Fruit fly (Drosophila melanogaster): ENCODE data around the gene CG1394.

CG1394 gene

dm6 chrX:11149201-11149600 is 21.3 kb downstream of the CG1394 start, which contains the start of gene Lint-1 (continued):
- no peak for TF ChIP-seq klu (GFP tag; IDR thresholded peaks at IDR 0.05)
- TF ChIP-seq CG8765 (GFP tag; IDR thresholded peaks at IDR 0.05), result no peak
- TF ChIP-seq corto (GFP tag; optimal IDR thresholded peaks at IDR 0.05), result no peak
- TF ChIP-seq MBD-R2 (GFP tag; IDR thresholded peaks at IDR 0.05), result peak; percentile 33; the same call in 1 of the 2 replicates
- no peak for TF ChIP-seq rib (GFP tag; IDR thresholded peaks at IDR 0.05)
- TF ChIP-seq CG4617 (GFP tag; optimal IDR thresholded peaks at IDR 0.05; ENCODE audit: borderline replicate concordance), result peak; percentile 65
- no peak for TF ChIP-seq yki (optimal IDR thresholded peaks at IDR 0.05)
- no peak for TF ChIP-seq Tbp (GFP tag; optimal IDR thresholded peaks at IDR 0.05)
- TF ChIP-seq E2f1 (GFP tag; IDR thresholded peaks at IDR 0.05), result no peak
- no peak for TF ChIP-seq CG8924 (tag; optimal IDR thresholded peaks at IDR 0.05)
- TF ChIP-seq ems (GFP tag; optimal IDR thresholded peaks at IDR 0.05), result no peak
- no peak for TF ChIP-seq Six4 (GFP tag; optimal IDR thresholded peaks at IDR 0.05)
- no peak for TF ChIP-seq Nf-YA (GFP tag; IDR thresholded peaks at IDR 0.05)
- no peak for TF ChIP-seq CG17359 (tag; optimal IDR thresholded peaks at IDR 0.05)
- no peak for TF ChIP-seq cato (GFP tag; optimal IDR thresholded peaks at IDR 0.05; ENCODE audit: borderline replicate concordance)
- TF ChIP-seq CG3847 (GFP tag; IDR thresholded peaks at IDR 0.05), result no peak
- TF ChIP-seq YL-1 (GFP tag; optimal IDR thresholded peaks at IDR 0.05), result peak; percentile 33
- TF ChIP-seq Ada2b (GFP tag; IDR thresholded peaks at IDR 0.05), result no peak
- TF ChIP-seq CG11398 (GFP tag; optimal IDR thresholded peaks at IDR 0.05), result no peak
- TF ChIP-seq twi (tag; optimal IDR thresholded peaks at IDR 0.05), result no peak
- TF ChIP-seq chn (GFP tag; optimal IDR thresholded peaks at IDR 0.05), result no peak
- TF ChIP-seq toy (GFP tag; IDR thresholded peaks at IDR 0.05), result no peak
- TF ChIP-seq Fer2 (tag; optimal IDR thresholded peaks at IDR 0.05), result no peak
- TF ChIP-seq Taf1 (GFP tag; IDR thresholded peaks at IDR 0.05), result no peak
- TF ChIP-seq CG12155 (GFP tag; optimal IDR thresholded peaks at IDR 0.05), result no peak
- TF ChIP-seq Camta (GFP tag; optimal IDR thresholded peaks at IDR 0.05), result peak; percentile 26
- peak; percentile 20 for TF ChIP-seq lab (GFP tag; optimal IDR thresholded peaks at IDR 0.05)
- no peak for TF ChIP-seq CG2889 (GFP tag; IDR thresholded peaks at IDR 0.05)
- TF ChIP-seq unpg (GFP tag; optimal IDR thresholded peaks at IDR 0.05), result peak; percentile 10
- TF ChIP-seq CG17612 (GFP tag; IDR thresholded peaks at IDR 0.05), result no peak
- no peak for TF ChIP-seq CG43689 (GFP tag; IDR thresholded peaks at IDR 0.05)
- no peak for TF ChIP-seq nau (GFP tag; optimal IDR thresholded peaks at IDR 0.05)
- no peak for TF ChIP-seq CG18011 (GFP tag; optimal IDR thresholded peaks at IDR 0.05)
- TF ChIP-seq CG17802 (tag; optimal IDR thresholded peaks at IDR 0.05), result no peak
- no peak for TF ChIP-seq CG6272 (GFP tag; IDR thresholded peaks at IDR 0.05)
- peak; percentile 47; the same call in 1 of the 3 replicates for TF ChIP-seq CG7357 (GFP tag; IDR thresholded peaks at IDR 0.05)
- TF ChIP-seq Ets65A (GFP tag), result peak; percentile 64
- TF ChIP-seq CG4360 (GFP tag; IDR thresholded peaks at IDR 0.05), result no peak
- no peak for TF ChIP-seq CG1832 (GFP tag; optimal IDR thresholded peaks at IDR 0.05)
- TF ChIP-seq jing (GFP tag; optimal IDR thresholded peaks at IDR 0.05), result no peak
- TF ChIP-seq ac (GFP tag; optimal IDR thresholded peaks at IDR 0.05), result no peak
- no peak for TF ChIP-seq CG17361 (GFP tag; IDR thresholded peaks at IDR 0.05)
- no peak for TF ChIP-seq CG10209 (GFP tag; optimal IDR thresholded peaks at IDR 0.05)
- TF ChIP-seq Nf-YC (tag; optimal IDR thresholded peaks at IDR 0.05), result no peak
- TF ChIP-seq Gug (GFP tag; IDR thresholded peaks at IDR 0.05), result no peak
- peak; percentile 56 for TF ChIP-seq row (GFP tag; IDR thresholded peaks at IDR 0.05)
- TF ChIP-seq ERR (GFP tag; optimal IDR thresholded peaks at IDR 0.05), result no peak
- peak; percentile 35 for TF ChIP-seq CG30403 (GFP tag; optimal IDR thresholded peaks at IDR 0.05)
- TF ChIP-seq CG7839 (tag; optimal IDR thresholded peaks at IDR 0.05), result no peak
- no peak for TF ChIP-seq CG7556 (GFP tag; optimal IDR thresholded peaks at IDR 0.05)
- no peak for TF ChIP-seq CG12391 (tag; optimal IDR thresholded peaks at IDR 0.05)
- no peak for TF ChIP-seq Gsc (GFP tag; IDR thresholded peaks at IDR 0.05)
- no peak for TF ChIP-seq dmrt11E (tag; optimal IDR thresholded peaks at IDR 0.05)
